Worm (Caenorhabditis elegans): ENCODE measurements around the gene ZK813.2.

ZK813.2 gene

DNA sequence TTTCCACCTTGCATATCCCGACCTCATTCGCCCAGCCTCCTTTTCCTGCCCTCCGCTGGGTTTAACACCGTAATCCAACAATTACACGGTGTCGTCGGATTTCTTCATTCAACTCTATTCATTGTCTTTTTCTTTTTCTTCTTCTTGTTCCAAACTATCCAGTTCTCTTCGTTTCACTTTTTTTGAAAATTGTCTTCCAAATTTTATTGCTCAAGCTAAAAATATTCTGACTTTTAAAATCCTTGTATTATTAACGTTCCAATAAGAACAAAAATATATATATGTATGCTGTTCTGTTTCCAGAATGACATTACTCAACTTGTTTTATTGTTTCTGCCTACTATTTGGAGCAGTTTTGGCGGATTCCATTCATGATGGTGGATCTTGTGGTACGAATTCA is 36.3 kb downstream of the ZK813.2 start, which contains the start of gene wrt-6:
wrt-6 (plus strand) TSS at position 301 of the 400 bp plus-strand sequence.
- TF ChIP-seq sea-1 (GFP tag; conservative IDR thresholded peaks at IDR 0.05) (no peak), tra-4 (tag; optimal IDR thresholded peaks at IDR 0.05) (no peak), hmbx-1 (tag; optimal IDR thresholded peaks at IDR 0.05) (no peak), ets-7 (tag; optimal IDR thresholded peaks at IDR 0.05) (no peak), ama-1 (optimal IDR thresholded peaks at IDR 0.05) (no peak), aly-1 (tag; optimal IDR thresholded peaks at IDR 0.05) (no peak), F13C5.2 (tag; optimal IDR thresholded peaks at IDR 0.05) (no peak), hnd-1 (tag; optimal IDR thresholded peaks at IDR 0.05) (no peak), ceh-36 (tag; optimal IDR thresholded peaks at IDR 0.05) (no peak), B0310.2 (tag; optimal IDR thresholded peaks at IDR 0.05) (no peak), ceh-13 (GFP tag; optimal IDR thresholded peaks at IDR 0.05) (no peak), tbx-11 (GFP tag; IDR thresholded peaks at IDR 0.05) (no peak), pes-1 (GFP tag; IDR thresholded peaks at IDR 0.05) (no peak), hmg-4 (GFP tag; optimal IDR thresholded peaks at IDR 0.05) (no peak), scrt-1 (GFP tag; IDR thresholded peaks at IDR 0.05) (no peak), tbx-37 (GFP tag; conservative IDR thresholded peaks at IDR 0.05) (no peak), flt-1 (GFP tag; IDR thresholded peaks at IDR 0.05) (no peak)

DNA sequence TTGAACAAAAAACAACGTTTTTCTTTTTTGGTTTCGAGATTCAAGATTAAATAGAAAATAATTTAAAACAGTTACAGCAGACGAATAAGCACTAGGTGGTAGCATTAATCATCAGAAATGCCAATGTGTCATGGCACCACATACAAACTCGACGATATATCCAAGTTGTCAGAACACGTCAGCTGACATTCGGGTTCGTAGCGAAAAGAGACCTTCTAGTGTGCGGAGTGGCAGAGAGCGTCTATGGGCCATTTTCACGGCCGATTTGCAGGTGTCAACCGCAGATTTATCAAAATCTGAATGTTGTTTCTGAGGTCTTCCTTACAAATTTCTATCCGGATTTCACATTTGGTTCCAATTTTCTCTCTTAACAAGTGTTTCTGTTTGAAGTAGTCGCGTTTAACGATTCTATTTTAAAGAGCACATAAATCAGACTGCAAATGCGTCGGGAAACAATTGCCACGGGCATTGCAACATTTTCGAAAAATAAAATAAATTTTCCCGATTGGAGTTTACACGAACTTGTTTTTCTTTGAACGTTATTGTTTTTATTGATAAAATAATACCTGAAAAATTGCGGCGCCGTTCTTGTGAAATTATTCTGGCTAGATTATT is 44.6 kb downstream of the ZK813.2 start:
- TF ChIP-seq tbx-11 (GFP tag; IDR thresholded peaks at IDR 0.05) (no peak), aly-1 (tag; optimal IDR thresholded peaks at IDR 0.05) (no peak), ama-1 (optimal IDR thresholded peaks at IDR 0.05) (no peak), flt-1 (GFP tag; IDR thresholded peaks at IDR 0.05) (no peak)

DNA sequence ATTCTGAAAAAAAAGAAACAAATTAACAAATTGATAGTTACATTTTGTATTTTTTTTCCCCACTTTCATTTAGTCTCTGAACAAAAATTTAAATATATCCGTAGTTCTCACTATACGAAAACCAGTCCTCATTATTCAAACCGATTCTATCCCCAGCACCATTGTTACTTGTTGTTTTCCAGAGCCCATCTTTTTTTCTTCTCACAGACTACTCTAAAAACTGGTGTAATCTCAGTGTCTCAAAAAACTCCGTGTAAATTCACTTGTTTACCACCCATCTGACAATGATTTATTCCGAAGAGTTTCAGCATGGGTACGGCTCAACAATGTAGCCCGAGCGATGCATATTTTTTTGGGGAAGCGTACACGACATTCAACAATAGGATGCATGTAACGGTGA is 45.4 kb downstream of the ZK813.2 start, which contains the start of gene C12D12.3:
C12D12.3 (plus strand) TSS at position 301 of the 400 bp plus-strand sequence.
- TF ChIP-seq tbx-11 (GFP tag; IDR thresholded peaks at IDR 0.05), result no peak
- TF ChIP-seq sea-1 (GFP tag; conservative IDR thresholded peaks at IDR 0.05), result no peak
- TF ChIP-seq ceh-13 (GFP tag; optimal IDR thresholded peaks at IDR 0.05), result no peak
- TF ChIP-seq hmbx-1 (tag; optimal IDR thresholded peaks at IDR 0.05), result no peak
- TF ChIP-seq tbx-37 (GFP tag; conservative IDR thresholded peaks at IDR 0.05), result no peak
- TF ChIP-seq pes-1 (GFP tag; IDR thresholded peaks at IDR 0.05), result no peak
- TF ChIP-seq hnd-1 (tag; optimal IDR thresholded peaks at IDR 0.05), result no peak
- no peak for TF ChIP-seq tra-4 (tag; optimal IDR thresholded peaks at IDR 0.05)
- no peak for TF ChIP-seq aly-1 (tag; optimal IDR thresholded peaks at IDR 0.05)
- no peak for TF ChIP-seq ama-1 (optimal IDR thresholded peaks at IDR 0.05)
- TF ChIP-seq F13C5.2 (tag; optimal IDR thresholded peaks at IDR 0.05), result no peak
- no peak for TF ChIP-seq ets-7 (tag; optimal IDR thresholded peaks at IDR 0.05)
- TF ChIP-seq B0310.2 (tag; optimal IDR thresholded peaks at IDR 0.05), result no peak

DNA sequence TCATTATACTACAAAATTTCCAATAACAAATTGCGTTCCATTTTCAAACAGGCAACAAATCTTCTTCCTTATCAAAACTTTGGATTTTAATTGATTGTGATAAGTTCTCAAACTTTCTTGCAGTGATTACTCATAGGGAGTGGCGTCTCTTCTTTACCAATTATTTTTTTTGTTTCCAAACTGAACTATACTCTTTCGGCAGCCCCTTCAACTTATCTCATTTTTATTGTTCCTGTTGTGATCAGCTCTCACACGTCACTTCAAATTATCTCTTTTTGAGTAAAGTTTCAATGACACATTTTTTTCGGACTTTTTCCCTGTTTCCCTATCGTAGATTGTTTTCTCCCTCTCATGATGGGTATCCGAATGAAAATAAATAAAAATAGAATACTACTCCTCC is 48.8 kb downstream of the ZK813.2 start:
- no peak for TF ChIP-seq aly-1 (tag; optimal IDR thresholded peaks at IDR 0.05)
- TF ChIP-seq F13C5.2 (tag; optimal IDR thresholded peaks at IDR 0.05), result no peak
- TF ChIP-seq hnd-1 (tag; optimal IDR thresholded peaks at IDR 0.05), result no peak
- TF ChIP-seq ama-1 (optimal IDR thresholded peaks at IDR 0.05), result no peak
- TF ChIP-seq ets-7 (tag; optimal IDR thresholded peaks at IDR 0.05), result no peak
- no peak for TF ChIP-seq hmg-4 (GFP tag; optimal IDR thresholded peaks at IDR 0.05)
- TF ChIP-seq hmbx-1 (tag; optimal IDR thresholded peaks at IDR 0.05), result no peak
- no peak for TF ChIP-seq sea-1 (GFP tag; conservative IDR thresholded peaks at IDR 0.05)
- no peak for TF ChIP-seq ceh-36 (tag; optimal IDR thresholded peaks at IDR 0.05)
- TF ChIP-seq scrt-1 (GFP tag; IDR thresholded peaks at IDR 0.05), result no peak
- no peak for TF ChIP-seq pes-1 (GFP tag; IDR thresholded peaks at IDR 0.05)
- TF ChIP-seq flt-1 (GFP tag; IDR thresholded peaks at IDR 0.05), result no peak
- TF ChIP-seq ceh-13 (GFP tag; optimal IDR thresholded peaks at IDR 0.05), result no peak
- no peak for TF ChIP-seq B0310.2 (tag; optimal IDR thresholded peaks at IDR 0.05)
- no peak for TF ChIP-seq tbx-37 (GFP tag; conservative IDR thresholded peaks at IDR 0.05)

All from whole organism, early embryonic.